Worm (Caenorhabditis elegans): ENCODE measurements around the gene T02H6.9.

The T02H6.9 gene

DNA sequence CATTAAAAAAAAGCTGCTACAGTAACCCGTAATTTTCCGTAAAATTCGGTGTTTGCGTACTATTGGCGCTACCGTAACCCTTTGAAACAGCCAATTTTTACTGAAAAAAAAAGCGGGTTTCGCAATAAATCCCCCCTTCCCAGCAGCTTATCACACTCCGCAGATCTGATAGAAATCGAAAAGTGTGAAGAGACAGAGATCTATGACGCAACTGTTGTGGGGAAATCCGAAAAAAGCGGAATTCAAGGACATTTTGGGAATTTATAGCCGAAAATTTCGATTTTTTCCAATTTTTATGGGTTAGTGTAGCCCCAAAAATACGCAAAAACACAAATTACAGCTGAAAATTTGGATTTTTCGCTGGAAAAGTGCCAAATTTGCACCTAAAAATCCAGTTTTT is 43.2 kb downstream of the T02H6.9 start:
- no peak for TF ChIP-seq F13C5.2 (tag; optimal IDR thresholded peaks at IDR 0.05)
- no peak for TF ChIP-seq flt-1 (GFP tag; IDR thresholded peaks at IDR 0.05)
- TF ChIP-seq aly-1 (tag; optimal IDR thresholded peaks at IDR 0.05) = no peak
- TF ChIP-seq scrt-1 (GFP tag; IDR thresholded peaks at IDR 0.05) = no peak
- no peak for TF ChIP-seq pes-1 (GFP tag; IDR thresholded peaks at IDR 0.05)
- TF ChIP-seq B0310.2 (tag; optimal IDR thresholded peaks at IDR 0.05) = no peak
- no peak for TF ChIP-seq sea-1 (GFP tag; conservative IDR thresholded peaks at IDR 0.05)
- TF ChIP-seq tbx-11 (GFP tag; IDR thresholded peaks at IDR 0.05) = no peak
- no peak for TF ChIP-seq tra-4 (tag; optimal IDR thresholded peaks at IDR 0.05)
- TF ChIP-seq hmg-4 (GFP tag; optimal IDR thresholded peaks at IDR 0.05) = no peak
- TF ChIP-seq hmbx-1 (tag; optimal IDR thresholded peaks at IDR 0.05) = no peak
- TF ChIP-seq ceh-36 (tag; optimal IDR thresholded peaks at IDR 0.05) = no peak
- no peak for TF ChIP-seq tbx-37 (GFP tag; conservative IDR thresholded peaks at IDR 0.05)
- TF ChIP-seq hnd-1 (tag; optimal IDR thresholded peaks at IDR 0.05) = no peak
- no peak for TF ChIP-seq ets-7 (tag; optimal IDR thresholded peaks at IDR 0.05)
- TF ChIP-seq ceh-13 (GFP tag; optimal IDR thresholded peaks at IDR 0.05) = no peak
- TF ChIP-seq ama-1 (optimal IDR thresholded peaks at IDR 0.05) = no peak

DNA sequence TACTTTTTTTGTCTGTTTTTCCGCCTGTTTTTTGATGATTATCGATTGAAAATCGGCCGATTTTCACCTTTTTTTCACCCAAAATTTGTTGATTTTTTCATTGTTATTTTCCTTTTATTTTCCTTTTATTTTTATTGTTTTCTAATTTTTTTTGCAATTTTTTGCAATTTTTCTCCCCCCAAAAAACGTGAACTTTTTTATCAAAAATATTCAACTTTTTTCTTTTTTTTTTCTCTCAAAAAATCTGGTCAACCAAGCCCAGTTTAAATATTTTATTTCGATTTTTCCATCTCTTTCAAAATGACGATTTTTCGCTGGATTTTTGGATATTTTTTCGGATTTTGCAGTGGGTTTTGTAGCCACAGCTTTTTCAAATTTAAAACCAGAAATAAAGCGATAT is 44.8 kb downstream of the T02H6.9 start, which contains the start of gene rfip-2:
Gene rfip-2, plus strand, starts transcription at position 301 of the 400 bp plus-strand sequence.
- TF ChIP-seq ets-7 (tag; optimal IDR thresholded peaks at IDR 0.05) = no peak

ce11 chrII:724004-724403 is 45.3 kb downstream of the T02H6.9 start:
- TF ChIP-seq B0310.2 (tag; optimal IDR thresholded peaks at IDR 0.05) (no peak), aly-1 (tag; optimal IDR thresholded peaks at IDR 0.05) (no peak), ceh-36 (tag; optimal IDR thresholded peaks at IDR 0.05) (no peak), sea-1 (GFP tag; conservative IDR thresholded peaks at IDR 0.05) (no peak), hmg-4 (GFP tag; optimal IDR thresholded peaks at IDR 0.05) (no peak), scrt-1 (GFP tag; IDR thresholded peaks at IDR 0.05) (no peak), tbx-37 (GFP tag; conservative IDR thresholded peaks at IDR 0.05) (no peak), flt-1 (GFP tag; IDR thresholded peaks at IDR 0.05) (no peak), tbx-11 (GFP tag; IDR thresholded peaks at IDR 0.05) (no peak), hnd-1 (tag; optimal IDR thresholded peaks at IDR 0.05) (no peak), ama-1 (optimal IDR thresholded peaks at IDR 0.05) (no peak), ets-7 (tag; optimal IDR thresholded peaks at IDR 0.05) (no peak), pes-1 (GFP tag; IDR thresholded peaks at IDR 0.05) (no peak), F13C5.2 (tag; optimal IDR thresholded peaks at IDR 0.05) (no peak)

Measured in whole organism, early embryonic.